Worm (Caenorhabditis elegans): ENCODE measurements around the gene C27D8.2.

Gene C27D8.2

ce11 chrIV:12721106-12721505, 10.1 kb downstream of the C27D8.2 start, which contains the start of gene T23F6.2:
TSS of gene T23F6.2 (plus strand) at chrIV:12721356.
- peak; percentile 68 for TF ChIP-seq blmp-1 (tag; optimal IDR thresholded peaks at IDR 0.05)
- no peak for TF ChIP-seq F16B12.6 (tag; optimal IDR thresholded peaks at IDR 0.05)
- no peak for TF ChIP-seq mef-2 (tag; optimal IDR thresholded peaks at IDR 0.05)
- TF ChIP-seq dsc-1 (tag; optimal IDR thresholded peaks at IDR 0.05): peak; percentile 15

DNA sequence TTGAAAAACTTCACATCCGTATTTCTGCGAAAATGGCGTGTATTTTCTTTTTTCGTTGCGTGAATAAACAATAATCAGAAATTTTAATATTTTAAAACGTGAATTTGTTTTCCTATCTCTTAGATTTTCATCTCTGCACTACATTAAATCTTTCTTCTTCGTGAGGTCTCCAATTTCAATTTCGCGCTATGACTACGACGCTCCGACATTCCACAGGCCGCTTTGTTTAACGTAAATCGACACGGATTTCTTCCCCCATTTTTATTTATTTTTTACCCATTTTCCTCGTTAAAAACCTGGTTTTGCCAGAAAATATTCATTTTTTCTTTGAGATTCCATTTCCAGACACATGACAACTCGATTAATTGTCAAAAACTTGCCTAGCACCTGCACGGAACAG, 13.6 kb downstream of the C27D8.2 start, which contains the start of the genes T23F6.3 and rbd-1:
T23F6.3 (minus strand) TSS at position 120 of the 400 bp plus-strand sequence.
rbd-1 (plus strand) TSS at position 346 of the 400 bp plus-strand sequence.
- TF ChIP-seq lin-15B (tag; optimal IDR thresholded peaks at IDR 0.05) (peak; percentile 79), grh-1 (GFP tag; IDR thresholded peaks at IDR 0.05) (peak; percentile 76), irx-1 (tag; optimal IDR thresholded peaks at IDR 0.05) (peak; percentile 84), hpl-2 (GFP tag; optimal IDR thresholded peaks at IDR 0.05) (peak; percentile 84), tlp-1 (tag; optimal IDR thresholded peaks at IDR 0.05) (no peak), mef-2 (tag; optimal IDR thresholded peaks at IDR 0.05) (peak; percentile 44), egl-13 (tag; optimal IDR thresholded peaks at IDR 0.05) (peak; percentile 84), rnt-1 (tag; optimal IDR thresholded peaks at IDR 0.05) (peak; percentile 98), efl-3 (GFP tag; optimal IDR thresholded peaks at IDR 0.05) (no peak), lin-39 (tag; optimal IDR thresholded peaks at IDR 0.05) (peak; percentile 79), unc-98 (GFP tag; IDR thresholded peaks at IDR 0.05) (peak; percentile 43; the same call in 1 of the 2 replicates), ceh-63 (GFP tag; optimal IDR thresholded peaks at IDR 0.05) (no peak), xbp-1 (tag; optimal IDR thresholded peaks at IDR 0.05) (peak; percentile 89), elt-3 (tag; optimal IDR thresholded peaks at IDR 0.05) (peak in 3 of 6 experiments; percentile 66 to 86 (median 79)), ceh-8 (GFP tag; optimal IDR thresholded peaks at IDR 0.05) (peak; percentile 90), efl-1 (optimal IDR thresholded peaks at IDR 0.05) (peak; percentile 100), efl-1 (GFP tag; optimal IDR thresholded peaks at IDR 0.05 in 1 of 2) (peak; percentile 100), lsy-2 (tag; optimal IDR thresholded peaks at IDR 0.05) (peak; percentile 93 to 94), fkh-10 (GFP tag; optimal IDR thresholded peaks at IDR 0.05) (peak; percentile 52), nhr-84 (tag; optimal IDR thresholded peaks at IDR 0.05) (no peak), ama-1 (optimal IDR thresholded peaks at IDR 0.05) (no peak), unc-130 (tag; optimal IDR thresholded peaks at IDR 0.05) (peak; percentile 95), unc-62 (GFP tag; optimal IDR thresholded peaks at IDR 0.05) (no peak), nhr-76 (tag; optimal IDR thresholded peaks at IDR 0.05) (no peak), sup-37 (GFP tag; optimal IDR thresholded peaks at IDR 0.05) (peak; percentile 13), pax-3 (tag; optimal IDR thresholded peaks at IDR 0.05) (peak; percentile 86), nhr-28 (tag; optimal IDR thresholded peaks at IDR 0.05) (no peak), aly-2 (tag; optimal IDR thresholded peaks at IDR 0.05) (peak; percentile 90), nhr-237 (tag; optimal IDR thresholded peaks at IDR 0.05) (peak; percentile 87), lir-3 (tag; optimal IDR thresholded peaks at IDR 0.05; ENCODE audit: poor library complexity) (peak; percentile 88), Y116A8C.19 (tag; optimal IDR thresholded peaks at IDR 0.05; ENCODE audit: borderline replicate concordance) (no peak), isw-1 (GFP tag; IDR thresholded peaks at IDR 0.05) (peak; percentile 87), swsn-7 (tag; optimal IDR thresholded peaks at IDR 0.05) (peak; percentile 92), sox-4 (tag; optimal IDR thresholded peaks at IDR 0.05) (peak; percentile 76), unc-30 (tag; optimal IDR thresholded peaks at IDR 0.05) (peak; percentile 44), nhr-77 (tag; optimal IDR thresholded peaks at IDR 0.05) (peak; percentile 82), alr-1 (tag; optimal IDR thresholded peaks at IDR 0.05; ENCODE audit: borderline replicate concordance) (no peak), lin-14 (GFP tag; optimal IDR thresholded peaks at IDR 0.05) (peak; percentile 86), nhr-20 (tag; optimal IDR thresholded peaks at IDR 0.05) (peak; percentile 95), ceh-88 (GFP tag; IDR thresholded peaks at IDR 0.05) (peak; percentile 85), F16B12.6 (tag; optimal IDR thresholded peaks at IDR 0.05) (peak; percentile 63), lin-13 (GFP tag; optimal IDR thresholded peaks at IDR 0.05) (peak; percentile 82), nhr-85 (tag) (peak; percentile 96), fkh-8 (tag; optimal IDR thresholded peaks at IDR 0.05) (peak; percentile 78), pqm-1 (tag; optimal IDR thresholded peaks at IDR 0.05) (no peak), elt-2 (tag; optimal IDR thresholded peaks at IDR 0.05) (peak; percentile 74), ztf-11 (tag; optimal IDR thresholded peaks at IDR 0.05) (peak in 1 of 2 experiments; percentile 92), fos-1 (tag; optimal IDR thresholded peaks at IDR 0.05) (peak; percentile 83), hlh-4 (tag; optimal IDR thresholded peaks at IDR 0.05) (no peak), C16A3.4 (tag; optimal IDR thresholded peaks at IDR 0.05) (peak; percentile 93)
